Fruit fly (Drosophila melanogaster): ENCODE data around the gene CG9801.

CG9801 gene

dm6 chr3R:8747134-8747870, at the start of gene CG9801, which contains the start of gene Nasp (continued):
- TF ChIP-seq Fer2 (tag; optimal IDR thresholded peaks at IDR 0.05) (no peak), CG4617 (GFP tag; optimal IDR thresholded peaks at IDR 0.05; ENCODE audit: borderline replicate concordance) (peak; percentile 47), CG10366 (GFP tag; IDR thresholded peaks at IDR 0.05) (peak; percentile 9; the same call in 1 of the 2 replicates), CG4328 (GFP tag; optimal IDR thresholded peaks at IDR 0.05) (no peak), dan (GFP tag; IDR thresholded peaks at IDR 0.05) (no peak), ems (GFP tag; optimal IDR thresholded peaks at IDR 0.05) (peak; percentile 13), jumu (GFP tag; optimal IDR thresholded peaks at IDR 0.05) (peak; percentile 46), Oaz (GFP tag; IDR thresholded peaks at IDR 0.05) (no peak), sisA (GFP tag; IDR thresholded peaks at IDR 0.05) (peak; percentile 19; the same call in 1 of the 2 replicates), CG14965 (GFP tag; optimal IDR thresholded peaks at IDR 0.05; ENCODE audit: borderline replicate concordance) (no peak), Rfx (GFP tag; IDR thresholded peaks at IDR 0.05) (peak; percentile 62), gsb (GFP tag; IDR thresholded peaks at IDR 0.05) (no peak), tap (tag; optimal IDR thresholded peaks at IDR 0.05) (no peak), CG10543 (GFP tag; optimal IDR thresholded peaks at IDR 0.05) (peak; percentile 26), CG13287 (GFP tag; IDR thresholded peaks at IDR 0.05; ENCODE audit: partially characterized antibody) (peak; percentile 79), CG7786 (GFP tag; optimal IDR thresholded peaks at IDR 0.05) (no peak), CG10321 (GFP tag; IDR thresholded peaks at IDR 0.05) (no peak), Dek (tag; optimal IDR thresholded peaks at IDR 0.05) (peak; percentile 8), odd (GFP tag; optimal IDR thresholded peaks at IDR 0.05) (no peak), org-1 (GFP tag; optimal IDR thresholded peaks at IDR 0.05) (peak; percentile 17), tgo (GFP tag; IDR thresholded peaks at IDR 0.05) (no peak), ash1 (GFP tag; optimal IDR thresholded peaks at IDR 0.05) (no peak), CG18476 (GFP tag; optimal IDR thresholded peaks at IDR 0.05) (peak; percentile 12), vnd (GFP tag; IDR thresholded peaks at IDR 0.05; ENCODE audit: partially characterized antibody) (peak; percentile 62; the same call in 2 of the 3 replicates), scrt (GFP tag; optimal IDR thresholded peaks at IDR 0.05) (no peak), chn (GFP tag; optimal IDR thresholded peaks at IDR 0.05) (peak; percentile 45), amos (GFP tag; IDR thresholded peaks at IDR 0.05; ENCODE audit: partially characterized antibody) (peak; percentile 83), CG12299 (tag; optimal IDR thresholded peaks at IDR 0.05) (peak; percentile 3), Spps (tag; optimal IDR thresholded peaks at IDR 0.05) (no peak), gfzf (GFP tag; optimal IDR thresholded peaks at IDR 0.05) (peak; percentile 97), Xbp1 (GFP tag; optimal IDR thresholded peaks at IDR 0.05) (peak; percentile 27), CG31441 (GFP tag; IDR thresholded peaks at IDR 0.05) (peak; percentile 20; the same call in 1 of the 2 replicates), cad (GFP tag; optimal IDR thresholded peaks at IDR 0.05) (no peak), CG8478 (optimal IDR thresholded peaks at IDR 0.05) (no peak), dmrt11E (tag; optimal IDR thresholded peaks at IDR 0.05) (peak; percentile 11), CG15269 (tag; optimal IDR thresholded peaks at IDR 0.05) (peak; percentile 25), GATAe (GFP tag; conservative IDR thresholded peaks at IDR 0.05) (no peak), CG5180 (GFP tag; optimal IDR thresholded peaks at IDR 0.05) (no peak), da (GFP tag; optimal IDR thresholded peaks at IDR 0.05) (no peak), CG12391 (tag; optimal IDR thresholded peaks at IDR 0.05) (peak; percentile 44), bab2 (GFP tag; optimal IDR thresholded peaks at IDR 0.05) (no peak), NFAT (GFP tag; IDR thresholded peaks at IDR 0.05) (peak; percentile 56; the same call in 1 of the 2 replicates), CG1233 (GFP tag; optimal IDR thresholded peaks at IDR 0.05) (no peak), CG4820 (GFP tag; optimal IDR thresholded peaks at IDR 0.05) (no peak), NC2α (GFP tag; optimal IDR thresholded peaks at IDR 0.05) (no peak), oc (tag; optimal IDR thresholded peaks at IDR 0.05) (no peak), CG2875 (GFP tag; optimal IDR thresholded peaks at IDR 0.05) (no peak), CG13123 (GFP tag; optimal IDR thresholded peaks at IDR 0.05) (no peak), CG10654 (GFP tag; optimal IDR thresholded peaks at IDR 0.05) (no peak), NC2β (GFP tag; optimal IDR thresholded peaks at IDR 0.05) (peak; percentile 62)
